Fruit fly (Drosophila melanogaster): Measurements from ENCODE around the gene Adhr.

The Adhr gene

DNA sequence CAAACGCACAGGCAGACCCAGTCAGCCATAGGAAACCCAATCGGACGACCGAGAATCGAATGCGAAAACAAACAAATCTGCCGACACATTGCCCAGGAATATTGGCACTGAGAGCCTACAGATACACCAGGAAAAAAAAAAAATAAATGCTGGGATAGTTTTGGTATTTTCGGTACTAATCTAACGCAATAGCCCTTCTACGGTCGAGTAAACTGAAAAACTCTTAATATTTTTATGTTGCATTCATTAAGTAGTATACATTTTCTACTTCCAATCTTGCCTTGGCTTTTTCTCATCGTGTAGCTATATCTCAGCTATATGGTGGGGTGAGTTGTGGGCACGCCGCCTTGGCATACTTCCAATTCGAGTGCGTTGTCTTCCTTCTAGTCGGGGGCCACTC lies 4.2 kb downstream of the Adhr start:
- TF ChIP-seq Myc (optimal IDR thresholded peaks at IDR 0.05) (no peak), Sin3A (optimal IDR thresholded peaks at IDR 0.05) (no peak)

DNA sequence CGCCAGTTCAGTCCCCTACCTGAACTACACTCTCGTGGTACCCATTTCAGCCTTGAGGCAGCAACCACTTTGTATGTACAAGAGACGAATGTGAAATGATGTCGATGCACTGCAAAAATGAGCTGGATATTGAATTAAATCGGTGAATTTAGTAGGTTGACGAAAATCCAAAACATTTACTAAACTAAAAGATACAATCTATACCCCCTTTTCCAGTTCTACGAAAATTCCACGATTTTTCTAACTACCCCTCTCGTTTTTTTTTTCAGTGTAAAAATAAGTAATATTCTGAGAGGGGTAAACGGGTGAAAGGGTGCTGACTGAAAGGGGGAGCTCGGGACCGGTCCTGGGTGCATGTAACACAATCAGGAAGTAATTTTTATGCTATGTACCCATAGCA lies 6.8 kb downstream of the Adhr start:
- no peak for TF ChIP-seq Myc (optimal IDR thresholded peaks at IDR 0.05)
- TF ChIP-seq h (optimal IDR thresholded peaks at IDR 0.05) = no peak
- no peak for TF ChIP-seq ttk (optimal IDR thresholded peaks at IDR 0.05)
- TF ChIP-seq insv (optimal IDR thresholded peaks at IDR 0.05) = no peak
- no peak for TF ChIP-seq psq (optimal IDR thresholded peaks at IDR 0.05)
- no peak for TF ChIP-seq Sin3A (optimal IDR thresholded peaks at IDR 0.05)

dm6 chr2L:14623854-14624253 lies 8.5 kb downstream of the Adhr start:
- TF ChIP-seq insv (optimal IDR thresholded peaks at IDR 0.05) (no peak), Myc (optimal IDR thresholded peaks at IDR 0.05) (no peak), Sin3A (optimal IDR thresholded peaks at IDR 0.05) (no peak), ttk (optimal IDR thresholded peaks at IDR 0.05) (no peak), h (optimal IDR thresholded peaks at IDR 0.05) (no peak), psq (optimal IDR thresholded peaks at IDR 0.05) (no peak)

DNA sequence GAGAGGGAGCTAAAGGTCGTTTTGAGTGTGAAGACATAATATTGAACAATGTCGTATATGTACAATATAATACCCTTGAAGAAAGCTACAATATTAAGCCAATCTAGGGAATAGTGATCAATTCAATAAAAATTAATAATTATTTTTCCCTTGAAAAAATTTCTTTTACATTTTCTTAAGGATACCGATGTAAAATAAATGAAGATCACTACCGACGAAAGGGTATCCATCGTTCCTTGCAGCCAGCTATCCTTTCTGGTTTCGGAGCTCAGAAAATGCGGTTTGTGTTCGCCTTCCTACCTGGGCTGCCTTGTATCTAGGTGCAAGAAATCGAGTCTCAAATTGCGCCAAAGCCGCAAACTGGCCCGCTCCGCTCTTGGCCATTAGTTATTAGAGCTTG lies 9.3 kb downstream of the Adhr start:
- no peak for TF ChIP-seq insv (optimal IDR thresholded peaks at IDR 0.05)
- no peak for TF ChIP-seq psq (optimal IDR thresholded peaks at IDR 0.05)
- TF ChIP-seq ttk (optimal IDR thresholded peaks at IDR 0.05) = no peak

- TF ChIP-seq h (optimal IDR thresholded peaks at IDR 0.05) (no peak), psq (optimal IDR thresholded peaks at IDR 0.05) (no peak), insv (optimal IDR thresholded peaks at IDR 0.05) (no peak), Myc (optimal IDR thresholded peaks at IDR 0.05) (no peak), Sin3A (optimal IDR thresholded peaks at IDR 0.05) (no peak), ttk (optimal IDR thresholded peaks at IDR 0.05) (no peak)
Measured at dm6 chr2L:14627129-14627528, 11.8 kb downstream of the Adhr start.

DNA sequence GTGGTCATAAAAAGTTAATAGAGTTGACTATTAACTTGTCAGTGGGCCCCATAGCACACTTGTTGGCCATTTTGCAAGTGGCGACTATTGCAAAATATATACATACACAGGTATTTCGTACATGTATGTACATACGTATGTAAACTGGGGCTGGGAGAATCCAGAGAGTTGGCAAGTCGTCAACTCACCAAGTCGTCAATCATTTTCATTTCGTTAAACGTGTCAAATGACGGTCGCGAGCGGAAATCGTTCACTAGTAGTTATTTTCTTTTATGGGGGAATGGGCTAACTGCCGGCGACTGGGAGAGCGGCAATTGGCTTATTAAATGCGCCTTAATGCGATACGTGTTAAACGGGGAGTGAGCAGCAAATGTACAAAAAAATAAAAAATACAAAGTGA lies 13.4 kb downstream of the Adhr start:
- TF ChIP-seq insv (optimal IDR thresholded peaks at IDR 0.05) (no peak), Myc (optimal IDR thresholded peaks at IDR 0.05) (no peak), ttk (optimal IDR thresholded peaks at IDR 0.05) (no peak), psq (optimal IDR thresholded peaks at IDR 0.05) (no peak), h (optimal IDR thresholded peaks at IDR 0.05) (no peak), Sin3A (optimal IDR thresholded peaks at IDR 0.05) (no peak)

dm6 chr2L:14630988-14631723 lies 15.8 kb downstream of the Adhr start:
- no peak for TF ChIP-seq Myc (optimal IDR thresholded peaks at IDR 0.05)
- no peak for TF ChIP-seq Sin3A (optimal IDR thresholded peaks at IDR 0.05)
- TF ChIP-seq psq (optimal IDR thresholded peaks at IDR 0.05) = no peak
- TF ChIP-seq h (optimal IDR thresholded peaks at IDR 0.05) = no peak

DNA sequence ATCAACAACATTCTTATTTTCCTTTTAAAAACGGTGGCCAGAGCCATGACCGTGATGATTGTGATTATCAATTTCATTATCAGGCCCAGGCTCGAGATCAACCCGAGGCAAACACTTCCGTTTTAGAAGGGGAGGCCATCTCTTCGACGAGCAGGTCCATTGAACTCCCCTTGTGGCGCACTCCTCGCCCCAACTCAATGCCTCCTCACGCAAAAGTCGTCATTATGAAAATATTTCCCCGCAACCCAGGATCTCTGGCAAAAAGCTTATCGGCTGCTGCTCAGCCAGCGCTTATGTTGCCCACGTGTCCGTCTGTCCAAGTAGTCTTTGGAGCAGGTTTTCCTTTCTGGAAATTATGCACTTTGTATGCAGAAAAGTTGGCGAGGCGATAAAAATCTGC lies 17.4 kb downstream of the Adhr start:
- TF ChIP-seq h (optimal IDR thresholded peaks at IDR 0.05) = no peak
- TF ChIP-seq Sin3A (optimal IDR thresholded peaks at IDR 0.05) = no peak
- no peak for TF ChIP-seq ttk (optimal IDR thresholded peaks at IDR 0.05)
- TF ChIP-seq Myc (optimal IDR thresholded peaks at IDR 0.05) = no peak
- no peak for TF ChIP-seq psq (optimal IDR thresholded peaks at IDR 0.05)
- no peak for TF ChIP-seq insv (optimal IDR thresholded peaks at IDR 0.05)

- TF ChIP-seq Sin3A (optimal IDR thresholded peaks at IDR 0.05) (no peak), Myc (optimal IDR thresholded peaks at IDR 0.05) (no peak), psq (optimal IDR thresholded peaks at IDR 0.05) (no peak), ttk (optimal IDR thresholded peaks at IDR 0.05) (no peak), h (optimal IDR thresholded peaks at IDR 0.05) (no peak), insv (optimal IDR thresholded peaks at IDR 0.05) (no peak)
Measured at dm6 chr2L:14634986-14635385, 19.6 kb downstream of the Adhr start.

DNA sequence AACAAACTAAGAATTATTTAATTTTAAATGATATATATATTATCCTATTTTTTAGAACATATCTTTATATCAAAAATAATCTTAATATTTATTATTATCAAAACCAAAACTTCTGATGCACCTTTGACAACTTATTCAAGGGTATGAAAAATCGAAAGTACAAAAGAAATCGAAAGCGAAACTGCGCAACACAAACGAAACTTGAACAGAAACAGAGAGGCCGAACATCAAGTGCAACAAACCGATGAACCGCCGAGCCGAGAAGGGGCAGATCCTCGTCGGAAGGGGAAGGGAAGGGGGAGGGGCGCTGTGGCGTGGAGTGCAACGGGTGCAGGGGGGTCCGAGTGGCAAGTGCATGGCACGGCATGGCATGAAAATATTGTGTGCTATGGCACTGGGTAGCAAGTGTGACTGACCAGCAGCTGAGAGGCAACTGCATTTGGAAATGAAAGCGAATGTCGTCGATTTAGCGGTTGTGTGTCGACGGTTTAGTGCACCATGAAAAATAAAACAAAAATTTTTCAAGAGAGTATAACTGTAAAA lies 26.8 kb downstream of the Adhr start:
- TF ChIP-seq Myc (optimal IDR thresholded peaks at IDR 0.05) (no peak), psq (optimal IDR thresholded peaks at IDR 0.05) (no peak), h (optimal IDR thresholded peaks at IDR 0.05) (no peak), insv (optimal IDR thresholded peaks at IDR 0.05) (no peak), Sin3A (optimal IDR thresholded peaks at IDR 0.05) (no peak), ttk (optimal IDR thresholded peaks at IDR 0.05) (no peak)

DNA sequence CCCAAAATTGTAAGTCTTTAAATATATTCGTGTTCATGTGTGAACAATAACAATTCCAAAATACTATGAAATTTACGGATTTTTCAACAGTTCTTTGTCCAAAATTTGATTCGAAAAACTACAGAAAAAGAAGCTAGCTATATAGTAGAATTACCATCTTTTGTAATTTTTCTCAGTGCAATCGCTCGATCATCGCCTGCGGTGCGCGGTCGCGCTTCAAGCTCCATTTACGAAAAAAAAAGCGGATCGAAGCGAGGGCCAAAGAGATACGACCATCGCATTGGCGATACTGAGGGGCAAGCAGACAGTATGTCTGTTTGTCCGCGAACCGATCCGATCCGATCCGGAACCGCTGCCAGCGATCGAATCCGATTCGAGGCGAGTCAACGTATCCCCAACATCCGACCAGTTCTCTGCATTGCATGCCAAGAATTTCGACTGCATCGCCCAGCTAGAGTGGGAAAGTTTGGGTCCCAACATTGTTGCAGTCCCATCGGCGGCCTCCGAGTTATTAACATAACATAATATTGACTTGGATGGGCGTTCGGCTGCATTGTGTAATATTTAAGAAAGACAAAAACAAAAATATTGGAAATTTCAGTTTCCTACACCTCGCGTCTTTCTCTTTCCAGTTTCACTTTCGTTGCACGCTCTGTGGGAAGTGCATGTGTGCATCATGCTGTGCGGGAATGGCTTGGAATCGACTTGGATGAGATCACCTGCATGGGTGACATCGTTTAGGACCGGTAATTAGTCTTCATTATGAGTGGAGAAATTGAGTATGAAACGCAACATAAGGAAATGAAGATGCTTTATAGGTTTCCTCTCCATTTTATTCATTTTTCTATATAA lies 36.6 kb downstream of the Adhr start:
- no peak for TF ChIP-seq ttk (optimal IDR thresholded peaks at IDR 0.05)

- TF ChIP-seq Sin3A (optimal IDR thresholded peaks at IDR 0.05) (no peak), Myc (optimal IDR thresholded peaks at IDR 0.05) (no peak), psq (optimal IDR thresholded peaks at IDR 0.05) (no peak), insv (optimal IDR thresholded peaks at IDR 0.05) (no peak), ttk (optimal IDR thresholded peaks at IDR 0.05) (no peak), h (optimal IDR thresholded peaks at IDR 0.05) (no peak)
Measured at dm6 chr2L:14653429-14653828, 38.1 kb downstream of the Adhr start.

DNA sequence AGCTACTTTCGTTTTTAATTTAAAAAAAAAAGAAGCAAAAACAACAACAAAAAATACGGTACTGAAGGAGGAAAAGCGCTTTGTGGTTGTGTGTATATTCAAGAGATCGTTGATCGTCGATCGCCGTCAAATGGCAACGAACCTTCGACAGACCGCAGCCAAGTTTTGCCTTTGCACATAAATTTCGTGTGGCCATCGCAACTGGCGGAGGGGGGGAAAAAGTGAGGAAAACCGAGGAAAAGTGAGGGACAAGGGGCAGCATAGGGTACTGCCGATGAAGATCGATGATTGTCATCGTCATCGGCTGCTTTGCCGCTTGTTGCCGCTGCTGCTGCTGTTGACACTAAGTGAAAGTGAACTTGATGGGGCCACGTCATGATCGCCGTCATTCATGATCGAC lies 39.6 kb downstream of the Adhr start:
- TF ChIP-seq Sin3A (optimal IDR thresholded peaks at IDR 0.05) (no peak), psq (optimal IDR thresholded peaks at IDR 0.05) (no peak), ttk (optimal IDR thresholded peaks at IDR 0.05) (no peak), h (optimal IDR thresholded peaks at IDR 0.05) (no peak), insv (optimal IDR thresholded peaks at IDR 0.05) (no peak), Myc (optimal IDR thresholded peaks at IDR 0.05) (no peak)
